Worm (Caenorhabditis elegans): ENCODE data around the gene R07B7.8.

Gene R07B7.8

DNA sequence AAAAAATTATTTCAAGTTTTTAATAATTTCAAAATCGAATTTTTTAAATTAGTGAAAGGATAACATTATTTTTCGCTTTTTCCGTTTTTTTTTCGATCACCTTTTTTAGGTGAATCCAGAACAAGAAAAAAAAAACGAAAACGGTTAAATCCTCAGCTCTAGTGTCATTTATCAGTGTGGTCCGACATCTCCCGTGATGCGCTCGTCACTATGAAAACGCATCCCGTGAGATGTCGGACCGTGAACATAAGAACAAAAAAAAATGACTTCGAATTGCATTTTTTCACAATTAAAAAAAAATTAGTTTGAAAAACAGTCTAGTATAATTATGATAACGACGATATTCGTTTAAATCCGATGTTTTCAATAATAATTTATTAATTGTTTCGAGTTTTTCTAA is 36.4 kb downstream of the R07B7.8 start (continued):
- TF ChIP-seq nhr-25 (tag; optimal IDR thresholded peaks at IDR 0.05; ENCODE audit: borderline replicate concordance, insufficient read depth) (no peak), D1046.2 (GFP tag; IDR thresholded peaks at IDR 0.05) (no peak)

DNA sequence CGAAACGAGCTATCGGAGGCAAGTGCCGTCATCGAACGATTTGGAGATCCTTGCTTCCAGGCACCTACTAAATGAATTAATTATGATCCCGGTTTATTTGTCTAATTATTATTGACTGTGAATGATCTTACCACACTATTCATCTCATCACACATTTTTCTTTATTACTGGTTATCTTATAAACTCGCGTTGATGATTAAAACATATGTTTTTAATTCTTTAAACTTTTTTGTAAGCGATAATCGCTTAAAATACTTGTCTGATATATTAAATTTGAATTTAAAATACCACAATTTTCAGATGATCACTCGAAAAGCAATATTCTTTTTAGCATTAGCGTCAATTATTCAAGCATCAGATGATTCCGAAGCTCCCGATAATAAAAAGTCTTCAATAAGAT is 39.0 kb downstream of the R07B7.8 start, which contains the start of gene F10C2.5:
TSS of gene F10C2.5 (plus strand) at position 301 of the 400 bp plus-strand sequence.
- no peak for TF ChIP-seq lin-29 (GFP tag; IDR thresholded peaks at IDR 0.05)
- no peak for TF ChIP-seq pha-4 (GFP tag; IDR thresholded peaks at IDR 0.05)
- no peak for TF ChIP-seq pha-4 (tag; optimal IDR thresholded peaks at IDR 0.05)
- no peak for TF ChIP-seq nhr-48 (tag; optimal IDR thresholded peaks at IDR 0.05)
- TF ChIP-seq nhr-237 (tag; optimal IDR thresholded peaks at IDR 0.05): no peak
- no peak for TF ChIP-seq ceh-62 (tag; optimal IDR thresholded peaks at IDR 0.05)
- no peak for TF ChIP-seq saeg-2 (GFP tag; IDR thresholded peaks at IDR 0.05)
- no peak for TF ChIP-seq Y48G9A.11 (GFP tag; IDR thresholded peaks at IDR 0.05)
- no peak for TF ChIP-seq nhr-10 (tag; optimal IDR thresholded peaks at IDR 0.05)
- no peak for TF ChIP-seq madf-5 (GFP tag; IDR thresholded peaks at IDR 0.05)
- no peak for TF ChIP-seq hmg-1.1 (GFP tag; IDR thresholded peaks at IDR 0.05)
- TF ChIP-seq mes-2 (tag; optimal IDR thresholded peaks at IDR 0.05; ENCODE audit: poor library complexity, severe bottlenecking): no peak
- no peak for TF ChIP-seq F44E2.7 (GFP tag; IDR thresholded peaks at IDR 0.05)
- no peak for TF ChIP-seq ceh-28 (tag; optimal IDR thresholded peaks at IDR 0.05)

DNA sequence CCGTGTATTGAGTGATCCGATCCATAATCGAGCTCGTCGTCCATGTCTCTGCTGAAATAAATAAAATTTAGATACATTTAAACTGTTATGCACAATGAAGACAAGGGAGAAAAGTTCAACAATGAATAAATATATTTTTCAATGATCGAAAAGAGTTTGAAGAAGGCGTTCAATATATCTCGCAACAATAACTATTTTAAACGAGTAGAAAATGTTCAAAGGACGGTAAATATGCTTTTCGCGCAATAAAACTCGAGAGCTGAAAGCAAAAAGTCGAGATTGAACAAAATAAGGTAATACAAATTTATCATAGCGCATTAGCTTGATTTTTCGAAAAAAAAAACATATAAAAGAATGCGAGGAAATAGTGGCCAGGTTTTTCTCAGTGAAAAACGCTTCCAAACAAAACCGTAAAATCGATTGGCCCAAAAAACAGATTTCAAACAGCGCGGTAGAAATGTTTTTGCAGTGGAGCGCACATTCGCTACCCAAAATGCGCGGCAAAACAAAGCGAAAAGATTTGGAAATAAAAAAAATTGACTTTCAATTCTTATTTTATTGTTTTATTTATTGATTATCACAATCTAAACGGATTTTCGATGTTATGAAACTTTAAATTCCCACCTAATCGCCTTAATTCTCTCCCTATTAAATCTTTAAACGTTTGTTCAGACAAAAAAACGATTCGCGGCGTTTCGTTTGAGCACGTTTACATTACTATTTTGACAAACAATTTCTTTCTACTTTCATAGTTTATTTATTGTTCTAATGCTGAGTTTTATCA is 43.1 kb downstream of the R07B7.8 start, which contains the start of the genes kup-1 and F10C2.4:
TSS of gene kup-1 (minus strand) at position 51 of the 784 bp plus-strand sequence.
TSS of gene F10C2.4 (plus strand) at position 734 of the 784 bp plus-strand sequence.
- TF ChIP-seq mes-2 (tag; optimal IDR thresholded peaks at IDR 0.05; ENCODE audit: poor library complexity, severe bottlenecking) (peak; percentile 51), nhr-6 (tag; optimal IDR thresholded peaks at IDR 0.05) (peak; percentile 88), T20F7.1 (GFP tag; optimal IDR thresholded peaks at IDR 0.05) (peak; percentile 60), nhr-11 (tag; optimal IDR thresholded peaks at IDR 0.05) (peak; percentile 16), dpl-1 (GFP tag; optimal IDR thresholded peaks at IDR 0.05) (peak; percentile 91), F44E2.7 (GFP tag; IDR thresholded peaks at IDR 0.05) (no peak), daf-19 (GFP tag; conservative IDR thresholded peaks at IDR 0.05) (no peak), zip-11 (GFP tag; IDR thresholded peaks at IDR 0.05) (no peak), nhr-28 (tag; optimal IDR thresholded peaks at IDR 0.05) (peak; percentile 23), ceh-32 (tag; optimal IDR thresholded peaks at IDR 0.05; ENCODE audit: poor library complexity) (no peak), aha-1 (tag) (peak; percentile 78), rbr-2 (tag; optimal IDR thresholded peaks at IDR 0.05) (peak; percentile 28), snpc-1.2 (GFP tag; IDR thresholded peaks at IDR 0.05) (no peak), ZK337.2 (GFP tag; IDR thresholded peaks at IDR 0.05) (no peak), daf-16 (GFP tag; optimal IDR thresholded peaks at IDR 0.05) (no peak), daf-16 (tag; optimal IDR thresholded peaks at IDR 0.05) (peak; percentile 17), lin-38 (GFP tag; IDR thresholded peaks at IDR 0.05) (peak; percentile 88), unc-62 (GFP tag; optimal IDR thresholded peaks at IDR 0.05 in 1 of 2) (no peak), unc-62 (tag; optimal IDR thresholded peaks at IDR 0.05) (no peak)

DNA sequence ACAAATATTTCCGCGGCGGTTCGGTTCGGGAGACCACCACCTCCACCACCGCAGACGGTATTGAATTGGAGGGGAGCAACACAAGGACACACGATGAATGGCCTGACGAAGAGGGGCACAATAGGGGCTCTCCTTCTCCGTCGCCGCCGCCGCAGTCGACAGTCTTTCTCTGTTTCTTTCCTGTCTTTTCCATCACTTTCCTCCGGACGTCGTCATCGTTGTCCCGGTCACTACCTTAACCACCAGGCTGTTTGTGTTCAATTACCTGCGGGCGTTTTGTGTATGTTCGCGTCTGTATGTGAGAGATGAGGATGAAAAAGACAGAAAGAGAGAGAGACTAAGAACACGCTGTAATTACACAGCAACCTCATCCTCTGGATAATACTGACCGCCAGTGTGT is 44.4 kb downstream of the R07B7.8 start:
- TF ChIP-seq pha-4 (GFP tag; IDR thresholded peaks at IDR 0.05): no peak
- TF ChIP-seq pha-4 (tag; optimal IDR thresholded peaks at IDR 0.05): peak; percentile 5
- no peak for TF ChIP-seq nhr-41 (GFP tag; IDR thresholded peaks at IDR 0.05)
- no peak for TF ChIP-seq nhr-111 (GFP tag; optimal IDR thresholded peaks at IDR 0.05)
- no peak for TF ChIP-seq attf-4 (tag; optimal IDR thresholded peaks at IDR 0.05)
- TF ChIP-seq madf-5 (GFP tag; IDR thresholded peaks at IDR 0.05): no peak
- TF ChIP-seq unc-130 (GFP tag; optimal IDR thresholded peaks at IDR 0.05): no peak
- TF ChIP-seq R02D3.7 (tag; optimal IDR thresholded peaks at IDR 0.05): no peak
- no peak for TF ChIP-seq ctbp-1 (GFP tag; IDR thresholded peaks at IDR 0.05)
- TF ChIP-seq dmd-9 (GFP tag; IDR thresholded peaks at IDR 0.05): no peak
- peak; percentile 19 for TF ChIP-seq hlh-11 (tag; optimal IDR thresholded peaks at IDR 0.05)
- TF ChIP-seq ceh-44 (GFP tag; IDR thresholded peaks at IDR 0.05): no peak
- peak; percentile 59 for TF ChIP-seq nhr-25 (tag; optimal IDR thresholded peaks at IDR 0.05; ENCODE audit: borderline replicate concordance, insufficient read depth)
- no peak for TF ChIP-seq mxl-2 (GFP tag; conservative IDR thresholded peaks at IDR 0.05)
- no peak for TF ChIP-seq duxl-1 (tag; optimal IDR thresholded peaks at IDR 0.05; ENCODE audit: poor library complexity)
- TF ChIP-seq nhr-6 (tag; optimal IDR thresholded peaks at IDR 0.05): peak; percentile 63
- TF ChIP-seq F44E2.7 (GFP tag; IDR thresholded peaks at IDR 0.05): no peak
- peak in 1 of 2 experiments; percentile 90 for TF ChIP-seq unc-62 (GFP tag; optimal IDR thresholded peaks at IDR 0.05 in 1 of 2)
- TF ChIP-seq unc-62 (tag; optimal IDR thresholded peaks at IDR 0.05): no peak
- TF ChIP-seq unc-39 (tag; optimal IDR thresholded peaks at IDR 0.05): no peak
